Worm (Caenorhabditis elegans) whole organism, dauer: ENCODE data around the gene K06A1.2.

ENCODE experiments used
- unc-62 ChIP-seq: sonication (generic microtip); optimal IDR thresholded peaks from 2 replicates; lab custom pipeline; 2017; ENCODE audit warnings: missing biosample characterization, missing genetic modification reagents, missing genetic modification characterization

Gene K06A1.2

DNA sequence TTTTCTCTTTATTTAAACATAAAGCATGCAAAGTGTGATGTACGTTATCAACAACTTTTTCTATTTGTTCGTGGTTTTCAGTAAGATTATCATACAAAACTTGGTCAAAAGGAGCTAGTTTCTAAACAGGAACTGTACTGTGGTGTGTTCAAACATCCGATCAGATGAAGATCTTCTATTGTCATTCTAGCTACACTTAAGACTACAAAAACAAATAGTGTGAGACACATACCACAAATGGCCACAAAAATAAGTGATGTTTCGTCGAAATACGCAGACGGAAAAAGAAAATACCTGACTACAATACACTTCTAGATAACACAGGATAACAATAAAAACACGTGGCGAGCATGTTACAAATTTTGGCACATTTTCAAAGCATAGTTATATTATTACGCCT, 4.8 kb downstream of the K06A1.2 start:
- no peak for TF ChIP-seq unc-62 (GFP tag; lab: Kevin White, UChicago)

DNA sequence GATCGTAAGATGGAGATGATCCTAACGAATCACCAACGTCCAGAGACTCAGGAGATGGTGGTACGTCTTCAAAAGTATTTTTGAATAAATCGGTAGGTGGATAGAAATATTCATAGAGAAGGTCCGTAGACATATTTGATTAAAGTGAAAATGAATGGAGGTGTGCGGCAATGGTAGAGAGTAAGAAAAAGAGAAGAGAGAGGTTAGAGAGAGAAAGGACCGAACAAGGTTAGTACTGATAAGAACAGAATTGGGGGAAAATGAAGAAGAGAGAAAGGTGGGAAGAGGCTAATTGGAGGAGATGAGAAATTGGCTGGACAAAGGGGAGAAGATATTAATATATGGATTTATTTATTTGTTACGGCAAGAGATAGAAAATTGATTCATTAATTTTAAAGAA, 5.8 kb downstream of the K06A1.2 start, which contains the start of gene nhr-22:
TSS of gene nhr-22 (minus strand) at position 137 of the 400 bp plus-strand sequence.
- no peak for TF ChIP-seq unc-62 (GFP tag; lab: Kevin White, UChicago)

DNA sequence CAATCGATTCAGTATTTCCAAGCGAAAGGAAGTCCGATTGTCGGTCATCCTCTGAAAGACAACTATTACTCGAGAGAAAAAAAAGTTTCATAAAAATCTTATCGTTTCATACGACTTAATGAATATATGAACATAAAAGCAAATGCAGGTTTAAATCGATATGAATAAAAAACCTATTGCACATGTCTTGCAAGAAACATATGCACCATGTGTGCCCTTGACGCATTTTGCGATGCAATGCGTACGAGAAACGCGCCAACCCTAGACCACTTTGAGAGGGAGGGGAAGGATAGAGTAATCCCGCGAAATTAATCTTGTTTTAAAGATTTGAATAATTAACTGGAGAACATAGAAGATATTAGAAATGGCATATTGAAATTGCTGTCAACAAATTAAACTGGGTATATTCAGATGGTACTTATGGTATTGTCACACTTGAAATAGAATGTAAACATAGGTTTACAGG, 9.6 kb downstream of the K06A1.2 start, which contains the start of gene atg-16.2:
TSS of gene atg-16.2 (minus strand) at position 51 of the 466 bp plus-strand sequence.
- TF ChIP-seq unc-62 (GFP tag; lab: Kevin White, UChicago), result no peak

DNA sequence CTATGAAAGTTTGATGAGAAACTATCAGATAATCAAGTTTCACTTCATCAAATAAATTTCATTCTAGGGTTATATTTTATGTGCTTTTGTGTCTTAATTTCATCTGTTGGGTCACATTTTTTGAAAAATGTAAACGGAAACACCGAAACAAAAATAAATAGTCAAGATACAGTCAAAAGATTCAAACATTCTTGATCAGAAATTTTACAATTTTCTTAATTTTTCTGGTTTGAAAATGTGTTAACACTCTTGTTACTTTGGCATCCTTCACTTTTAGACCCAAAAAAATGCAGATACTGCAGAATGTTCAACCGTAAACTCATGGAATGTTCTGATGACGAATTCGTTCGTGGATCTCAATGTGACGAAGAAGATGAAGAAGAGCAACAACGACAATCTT, 10.9 kb downstream of the K06A1.2 start, which contains the start of gene aptf-1:
TSS of gene aptf-1 (plus strand) at position 301 of the 400 bp plus-strand sequence.
- no peak for TF ChIP-seq unc-62 (GFP tag; lab: Kevin White, UChicago)

DNA sequence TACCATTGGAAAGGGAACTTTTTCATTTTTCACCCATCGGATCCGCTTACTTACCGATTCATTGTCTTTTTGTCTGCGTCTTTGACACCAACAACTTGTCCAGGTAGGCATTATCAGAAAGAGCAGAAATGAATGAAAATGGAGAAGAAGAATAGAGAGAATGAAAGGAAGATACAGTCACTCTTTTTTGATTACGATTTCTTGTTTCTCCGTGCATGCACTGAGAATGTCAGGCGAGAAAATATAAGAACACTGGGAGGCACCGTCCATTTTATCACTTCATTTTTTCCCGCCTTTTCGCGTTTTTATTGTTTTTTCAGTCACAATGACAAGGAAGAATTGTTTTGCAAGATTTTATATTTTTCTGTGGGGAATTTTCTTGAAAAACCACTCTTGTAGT, 25.5 kb downstream of the K06A1.2 start:
- TF ChIP-seq unc-62 (GFP tag; lab: Kevin White, UChicago), result no peak

DNA sequence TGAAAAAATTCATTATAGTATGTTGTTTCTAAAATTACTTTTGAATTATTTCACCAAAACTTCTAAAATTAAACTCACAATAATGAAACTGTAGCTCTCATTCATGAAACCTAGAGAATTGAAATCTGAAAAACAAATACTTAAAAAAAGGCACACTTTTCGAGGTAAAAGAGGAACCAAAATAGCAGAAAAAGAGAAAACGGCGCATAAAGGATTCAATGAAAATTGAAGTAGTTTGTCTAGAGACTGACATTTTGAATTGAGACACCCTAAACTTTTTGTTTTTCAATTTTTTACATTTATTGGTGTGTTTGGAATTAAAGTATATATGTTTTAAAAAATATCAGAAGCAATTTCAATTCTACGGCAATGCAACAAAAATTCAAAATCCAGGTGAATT, 27.2 kb downstream of the K06A1.2 start, which contains the start of gene dgk-5:
TSS of gene dgk-5 (minus strand) at position 101 of the 400 bp plus-strand sequence.
- no peak for TF ChIP-seq unc-62 (GFP tag; lab: Kevin White, UChicago)

DNA sequence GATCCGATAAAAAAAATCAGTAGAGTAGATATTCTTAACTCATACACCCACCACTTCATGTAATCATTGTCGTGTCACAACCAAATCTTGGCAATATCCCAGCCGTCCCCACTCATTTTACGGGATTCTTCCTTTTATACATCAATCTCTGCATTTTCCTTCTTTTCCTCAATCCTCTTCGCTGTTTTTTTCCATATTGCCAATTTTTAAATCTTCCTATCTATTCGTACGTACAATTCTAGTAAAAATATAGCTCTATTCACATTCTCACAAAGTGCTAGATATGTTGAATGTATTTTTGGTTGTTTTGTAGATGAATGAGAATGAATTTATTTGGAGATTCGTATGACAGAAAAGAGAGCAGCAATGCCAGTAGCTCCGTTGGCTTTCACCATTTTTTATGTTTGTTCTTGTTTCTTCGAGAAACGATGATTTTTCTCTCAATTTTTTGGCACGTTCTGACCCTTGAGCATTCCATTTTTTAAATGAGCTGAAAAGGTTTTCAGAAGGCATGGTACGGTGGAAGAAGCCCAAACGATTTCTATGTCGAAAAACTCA, 31.4 kb downstream of the K06A1.2 start, which contains the start of gene T28D9.16:
TSS of gene T28D9.16 (plus strand) at position 508 of the 558 bp plus-strand sequence.
- TF ChIP-seq unc-62 (GFP tag; lab: Kevin White, UChicago), result no peak

DNA sequence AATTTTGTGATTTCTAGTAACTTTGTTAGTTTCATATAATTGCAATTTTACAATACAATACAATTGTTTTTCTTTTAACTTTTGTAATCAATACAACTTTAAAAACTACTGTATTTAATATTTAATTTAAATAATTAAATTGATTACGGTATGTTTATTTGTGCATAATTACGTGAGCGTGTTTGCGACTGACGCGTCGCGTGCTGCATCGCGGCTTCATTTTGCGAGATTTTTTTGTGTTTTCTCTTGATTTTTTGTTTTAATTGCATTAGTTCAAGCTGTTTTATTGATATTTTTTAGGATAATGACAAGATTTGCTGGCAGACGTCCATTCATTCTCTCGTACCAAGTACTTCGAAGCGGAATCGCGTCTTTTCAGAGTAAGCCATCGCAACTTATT, 32.8 kb downstream of the K06A1.2 start, which contains the start of gene T28D9.4:
TSS of gene T28D9.4 (plus strand) at position 301 of the 400 bp plus-strand sequence.
- no peak for TF ChIP-seq unc-62 (GFP tag; lab: Kevin White, UChicago)

DNA sequence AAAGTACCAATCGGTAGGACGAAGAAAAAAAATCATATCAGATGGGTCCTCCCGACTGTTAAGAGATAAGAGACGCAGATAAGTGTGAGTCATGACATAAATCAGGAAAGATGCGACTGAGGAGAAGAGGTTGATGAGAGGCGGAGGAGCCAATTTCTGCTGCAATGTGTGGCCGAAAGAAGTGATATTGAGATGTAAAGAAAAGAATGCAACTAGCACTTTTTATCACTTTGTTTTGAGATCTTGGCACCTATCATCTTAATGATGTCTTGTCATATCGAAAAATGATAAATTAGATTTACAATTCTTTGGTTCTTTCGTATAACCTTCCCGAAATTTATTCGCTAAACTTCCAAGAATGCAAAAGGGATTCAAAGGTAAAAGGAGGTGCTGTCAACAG, 38.3 kb downstream of the K06A1.2 start, which contains the start of gene del-10:
TSS of gene del-10 (minus strand) at position 24 of the 400 bp plus-strand sequence.
- TF ChIP-seq unc-62 (GFP tag; lab: Kevin White, UChicago), result no peak

DNA sequence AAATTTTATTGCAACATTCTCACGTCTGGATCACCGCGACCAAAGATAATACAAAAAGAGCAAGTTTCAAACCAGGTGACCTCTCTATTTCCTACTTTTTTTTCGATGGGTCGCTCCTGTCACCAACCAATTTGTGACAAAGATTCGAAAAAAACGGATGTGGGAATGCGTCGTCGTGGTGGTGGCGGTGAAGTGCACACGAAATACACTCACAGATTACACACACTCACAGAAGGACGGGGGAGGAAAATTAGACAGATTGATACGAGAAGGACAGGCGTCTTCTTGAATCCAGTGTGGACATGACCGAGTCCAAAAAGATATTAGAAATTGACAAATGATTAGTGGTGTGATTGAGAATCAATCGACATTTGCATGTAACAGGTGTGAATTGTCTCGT, 39.0 kb downstream of the K06A1.2 start:
- TF ChIP-seq unc-62 (GFP tag; lab: Kevin White, UChicago), result no peak

DNA sequence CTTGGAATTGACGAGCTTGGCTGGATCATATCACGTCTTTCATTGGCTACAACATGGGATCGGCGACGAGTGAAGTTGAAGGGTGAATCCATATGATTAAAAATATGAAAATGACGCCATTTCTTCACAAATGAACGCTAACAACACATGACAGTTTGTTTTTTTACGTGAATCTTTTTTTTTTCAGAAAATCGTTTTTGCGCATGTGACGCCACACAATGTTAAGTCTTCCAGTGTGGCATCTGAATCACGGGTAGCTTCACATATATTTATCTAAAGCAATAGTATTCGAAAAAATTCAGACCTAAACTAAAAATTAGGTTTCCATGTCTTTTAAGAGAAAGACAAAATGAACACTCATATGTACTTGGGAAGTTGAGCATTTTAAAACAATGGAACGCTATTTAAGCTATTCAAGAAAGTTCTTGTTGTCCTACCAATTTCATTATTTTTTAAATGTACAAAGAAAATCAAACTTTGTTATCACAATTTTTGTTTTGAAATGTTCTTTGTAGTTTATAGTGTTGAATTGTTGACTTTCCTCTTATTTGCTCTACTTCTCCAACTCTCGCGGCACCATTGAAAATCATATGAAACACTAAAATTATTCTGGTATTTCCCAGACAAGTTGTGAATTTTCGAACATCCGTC, 41.2 kb downstream of the K06A1.2 start, which contains the start of the genes lido-16 and plpp-1.2:
TSS of gene lido-16 (minus strand) at position 101 of the 651 bp plus-strand sequence.
TSS of gene plpp-1.2 (plus strand) at position 601 of the 651 bp plus-strand sequence.
- no peak for TF ChIP-seq unc-62 (GFP tag; lab: Kevin White, UChicago)

DNA sequence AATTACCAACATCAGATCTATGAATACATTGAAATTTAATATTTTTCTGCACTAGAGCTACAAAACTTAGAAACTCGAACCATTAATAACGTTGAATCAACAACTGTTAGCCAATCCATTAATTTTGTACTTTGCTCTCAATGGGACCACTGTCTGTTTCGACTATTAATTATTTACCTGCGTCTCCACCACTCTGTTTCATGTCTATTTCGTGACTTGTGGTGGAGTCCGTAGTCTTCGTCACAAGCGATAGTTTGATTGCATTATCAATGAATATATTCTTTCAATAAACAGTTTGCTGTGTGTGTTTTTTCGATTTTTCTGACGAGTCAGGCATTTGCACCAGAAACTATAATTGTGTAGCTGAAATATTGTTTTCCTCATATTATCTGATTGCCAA, 42.5 kb downstream of the K06A1.2 start:
- TF ChIP-seq unc-62 (GFP tag; lab: Kevin White, UChicago), result no peak

DNA sequence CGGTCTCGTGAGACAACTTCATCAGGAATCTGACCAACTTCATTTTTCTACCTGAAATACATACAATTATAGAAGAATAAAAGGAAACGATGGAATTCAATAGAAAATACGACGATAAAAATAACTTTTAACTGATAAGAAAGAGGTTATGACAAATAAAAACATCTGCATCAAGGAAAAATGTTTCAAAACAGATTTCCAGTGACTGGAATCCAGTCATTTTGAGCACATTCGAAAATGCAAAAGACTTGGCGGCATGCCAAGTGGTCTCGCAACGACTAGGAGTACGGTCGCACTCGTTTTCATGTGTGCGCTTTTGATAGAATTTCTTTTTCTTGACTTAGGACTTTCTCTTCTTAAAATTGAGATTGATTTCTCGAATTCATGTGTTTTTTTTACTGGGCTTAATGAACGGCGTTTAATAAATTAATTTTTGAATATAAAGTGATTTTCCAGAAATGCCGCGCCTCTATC, 45.9 kb downstream of the K06A1.2 start, which contains the start of the genes snr-3 and rsp-5:
TSS of gene snr-3 (minus strand) at position 51 of the 474 bp plus-strand sequence.
TSS of gene rsp-5 (plus strand) at position 455 of the 474 bp plus-strand sequence.
- no peak for TF ChIP-seq unc-62 (GFP tag; lab: Kevin White, UChicago)

DNA sequence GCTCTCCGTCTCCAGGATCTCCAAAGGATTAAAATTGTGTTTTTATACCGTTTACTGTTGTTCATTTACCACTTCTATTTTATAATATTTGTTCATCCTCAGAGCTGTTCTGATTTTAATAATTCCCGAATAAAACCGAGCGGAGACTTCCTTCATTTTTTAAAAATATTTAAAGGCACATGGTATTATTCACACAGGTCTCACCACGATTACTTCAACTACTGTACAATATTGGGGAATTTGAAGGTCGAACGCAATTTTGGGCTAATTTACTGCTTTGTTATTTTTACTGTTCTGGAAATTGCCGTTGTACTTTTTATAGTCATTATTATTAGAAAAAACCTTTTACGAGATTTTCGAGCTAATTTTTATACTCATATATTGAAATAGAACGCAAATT, 47.4 kb downstream of the K06A1.2 start:
- no peak for TF ChIP-seq unc-62 (GFP tag; lab: Kevin White, UChicago)

DNA sequence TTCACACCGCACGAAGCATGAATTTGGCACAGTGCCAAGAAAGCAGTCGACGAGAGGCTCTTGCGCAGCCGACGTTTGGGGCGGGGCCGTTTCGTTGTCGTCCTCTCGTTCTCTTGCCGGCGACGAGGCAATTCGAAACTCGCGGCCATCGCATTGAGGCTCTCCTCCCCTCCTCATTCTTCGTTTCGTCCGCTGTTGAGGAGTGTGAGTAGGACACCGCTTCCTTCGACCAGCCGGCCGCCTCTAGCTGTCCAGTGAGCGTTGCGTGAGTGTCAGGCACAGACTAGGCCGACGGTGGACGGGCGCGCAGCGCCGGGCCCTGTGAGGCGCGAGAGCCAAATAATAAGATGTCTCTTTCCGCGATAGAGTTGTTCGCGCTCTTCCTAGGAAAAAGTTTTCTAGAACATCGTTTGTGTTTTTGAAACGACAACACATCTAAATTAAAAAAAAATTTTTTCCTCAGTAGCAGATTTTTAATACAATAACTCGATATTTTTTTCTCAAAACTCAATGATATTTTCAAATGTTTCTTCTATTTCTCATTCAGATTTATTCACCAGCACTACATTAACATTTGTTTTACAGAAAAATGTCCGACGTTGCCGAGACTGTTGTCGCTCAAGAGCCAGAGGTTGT, 48.1 kb downstream of the K06A1.2 start, which contains the start of the genes T28D9.11 and T28D9.1:
TSS of gene T28D9.11 (minus strand) at position 177 of the 636 bp plus-strand sequence.
TSS of gene T28D9.1 (plus strand) at position 586 of the 636 bp plus-strand sequence.
- no peak for TF ChIP-seq unc-62 (GFP tag; lab: Kevin White, UChicago)
